Fruit fly (Drosophila melanogaster) S2 (cell line): Measurements from ENCODE around the gene CG2887.

Experiments
- CG8478 ChIP-seq: fragments of >200 bp; optimal IDR thresholded peaks from 2 replicates; lab custom pipeline; 2018
- CTCF ChIP-seq, 2 experiments: fragments of >200 bp; optimal IDR thresholded peaks; 2 replicates each; lab custom pipeline; 2018

- TF ChIP-seq CG8478 (lab: Kevin White, UChicago) (no peak), CTCF (optimal IDR thresholded peaks at IDR 0.05; lab: Kevin White, UChicago) (no peak)
Observed at dm6 chrX:10484206-10485112, 6.2 kb upstream of the CG2887 start.
